Fruit fly (Drosophila melanogaster): ENCODE results near the gene nrv3.
A peak's percentile ranks its signal among the peaks of the same experiment; 100 is the strongest.

Gene nrv3

DNA sequence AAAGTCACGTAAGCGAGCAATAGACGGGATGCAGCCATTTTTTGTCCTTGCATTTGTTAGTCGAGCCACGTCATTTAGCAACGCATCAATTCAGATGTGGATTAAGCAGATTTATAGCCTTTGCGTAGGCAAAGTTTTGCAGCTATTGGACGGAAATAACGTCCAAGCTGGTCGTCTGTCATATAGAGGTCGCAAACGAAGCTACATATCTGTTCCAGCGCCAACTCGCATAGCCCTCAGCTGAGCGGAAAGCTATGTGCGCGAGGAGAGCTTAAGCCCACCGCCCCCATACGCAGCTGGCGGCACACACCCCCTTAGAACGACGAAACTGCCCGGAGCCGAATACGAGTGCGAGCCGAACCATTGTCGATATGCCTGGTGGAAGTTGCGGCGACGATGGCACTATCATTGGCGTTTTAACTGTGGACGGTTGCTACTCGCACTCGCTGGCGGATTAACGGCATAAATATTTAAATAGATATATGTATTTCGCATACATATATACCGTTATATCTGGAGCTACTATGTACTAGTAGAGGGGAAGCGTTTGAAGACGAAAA is at the start of gene nrv3:
Gene nrv3, plus strand, starts transcription at position 211 of the 560 bp plus-strand sequence.
- no peak for TF ChIP-seq noc (tag; optimal IDR thresholded peaks at IDR 0.05)

DNA sequence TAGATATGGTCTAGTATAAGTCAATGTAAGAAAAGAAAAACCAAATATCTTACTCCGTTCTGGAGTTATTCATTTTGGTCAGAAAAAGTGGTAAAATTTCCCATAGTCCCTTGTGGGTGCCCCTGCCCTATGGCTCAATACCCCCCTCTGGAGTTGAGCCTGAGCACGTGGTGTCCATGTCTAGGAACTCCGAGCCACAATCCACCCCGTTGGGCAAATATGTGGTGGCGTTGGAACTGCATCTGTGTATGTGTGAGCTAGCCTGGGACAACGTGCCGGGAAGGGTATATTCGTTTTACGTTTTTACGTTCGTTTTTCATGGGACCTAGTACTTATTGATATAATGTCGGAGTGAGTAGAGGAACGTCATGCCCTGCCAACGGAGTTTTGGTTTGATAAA is 49.0 kb upstream of the nrv3 start:
- TF ChIP-seq noc (tag; optimal IDR thresholded peaks at IDR 0.05): no peak

DNA sequence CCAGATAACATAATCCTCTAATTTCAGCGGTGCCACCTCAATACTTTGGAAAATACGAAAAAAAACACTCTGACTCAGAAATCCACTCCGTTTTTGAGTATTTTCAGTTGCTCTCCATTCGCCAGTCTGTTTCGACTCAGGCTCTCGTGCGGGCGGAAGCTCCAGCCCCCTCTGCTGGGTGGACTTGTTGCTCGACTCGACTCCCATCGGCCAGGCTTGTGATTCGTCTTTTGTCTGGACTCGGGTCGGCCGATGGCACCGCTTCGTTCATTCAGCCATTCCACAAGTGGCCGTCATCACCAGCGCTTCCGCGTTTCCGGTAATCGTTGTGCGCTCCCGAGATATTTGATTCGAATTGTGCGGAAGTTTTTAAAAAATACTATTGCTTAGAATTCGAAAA is 48.3 kb upstream of the nrv3 start, which contains the start of gene dimm:
Gene dimm, plus strand, starts transcription at position 255 of the 400 bp plus-strand sequence.
- no peak for TF ChIP-seq noc (tag; optimal IDR thresholded peaks at IDR 0.05)

DNA sequence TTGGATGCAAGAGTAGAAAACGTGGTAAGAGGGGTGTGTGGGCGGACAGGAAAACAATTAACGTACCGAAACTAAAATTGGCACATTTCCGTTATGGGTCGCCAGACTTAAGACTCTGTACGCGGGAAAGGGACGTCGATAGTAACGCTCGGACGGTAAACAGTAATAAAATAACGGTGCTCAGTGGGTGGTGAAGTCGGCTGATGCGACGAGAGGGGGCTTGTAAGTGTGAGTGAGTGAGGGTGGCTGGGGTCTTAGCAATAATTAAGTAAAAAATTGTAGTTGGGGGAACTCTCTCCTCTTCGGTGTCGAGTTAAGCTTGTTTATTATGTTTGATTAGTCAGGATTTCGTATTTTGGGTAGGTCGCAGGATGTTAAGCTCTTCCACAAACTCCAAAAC is 38.1 kb upstream of the nrv3 start:
- no peak for TF ChIP-seq noc (tag; optimal IDR thresholded peaks at IDR 0.05)

DNA sequence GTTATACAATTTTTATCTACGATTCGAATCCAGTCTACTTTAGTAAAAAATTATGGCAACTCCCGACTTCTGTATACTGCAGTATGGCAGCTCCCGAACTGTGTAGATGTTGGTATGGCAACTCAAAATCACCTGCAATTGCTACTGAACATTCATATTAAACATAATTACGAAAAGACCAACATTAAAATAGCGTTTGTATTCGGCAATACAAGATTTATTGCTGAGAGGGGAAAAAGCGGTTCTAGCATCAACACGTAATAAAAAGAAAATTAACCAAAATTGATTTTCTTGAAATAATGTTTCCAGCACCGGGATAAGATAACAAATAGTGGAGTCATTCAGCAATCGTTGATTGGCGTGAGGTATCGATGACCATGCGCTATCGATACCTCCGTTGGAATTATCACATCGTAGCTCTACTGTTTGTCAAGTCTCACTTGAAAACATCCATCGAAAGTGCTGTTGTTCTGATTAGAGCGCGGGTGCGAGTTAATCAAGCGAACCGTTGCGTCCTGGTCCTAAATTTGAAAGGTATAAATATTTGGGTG is 35.5 kb upstream of the nrv3 start, which contains the start of gene Tsp39D:
Gene Tsp39D, plus strand, starts transcription at position 405 of the 551 bp plus-strand sequence.
- no peak for TF ChIP-seq noc (tag; optimal IDR thresholded peaks at IDR 0.05)

DNA sequence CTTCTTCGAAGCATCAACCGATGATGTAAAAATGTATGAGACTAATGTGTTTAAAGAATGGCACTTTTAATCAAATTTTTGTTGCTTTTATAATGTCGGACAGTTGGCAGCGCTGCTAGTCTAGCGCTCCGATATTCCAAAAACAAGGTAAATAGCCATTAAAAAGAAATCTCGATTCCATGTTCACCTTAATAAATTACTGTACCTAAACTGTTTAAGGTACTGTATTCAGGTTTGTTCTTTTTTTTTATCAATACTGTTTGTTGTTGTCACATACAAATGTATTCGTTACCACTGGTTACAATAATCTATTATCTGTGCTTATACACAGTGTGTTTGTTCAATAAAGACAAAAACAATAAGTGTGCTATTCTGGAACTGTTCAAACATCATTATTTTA is 18.9 kb upstream of the nrv3 start, which contains the start of gene dtr:
Gene dtr, plus strand, starts transcription at position 301 of the 400 bp plus-strand sequence.
- no peak for TF ChIP-seq noc (tag; optimal IDR thresholded peaks at IDR 0.05)

DNA sequence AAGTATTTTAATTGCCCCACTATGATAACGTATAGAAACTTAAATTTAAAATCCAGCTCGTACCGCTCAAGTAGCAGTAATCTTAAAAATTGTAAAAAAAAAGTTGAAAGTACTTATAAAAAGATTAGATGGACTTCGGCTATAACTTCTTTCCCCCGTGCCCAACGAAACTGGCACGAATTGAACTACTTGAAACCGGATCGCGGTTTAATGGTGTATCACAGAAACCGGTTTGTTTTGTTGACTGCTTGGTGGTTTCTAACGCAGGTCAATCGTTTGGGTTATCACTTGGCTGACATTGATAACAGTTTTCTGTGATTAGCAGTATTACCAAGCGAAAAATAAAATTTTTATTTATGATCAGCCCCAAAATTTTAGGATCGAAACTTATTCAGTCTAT is 12.5 kb upstream of the nrv3 start:
- TF ChIP-seq noc (tag; optimal IDR thresholded peaks at IDR 0.05): peak; percentile 90

DNA sequence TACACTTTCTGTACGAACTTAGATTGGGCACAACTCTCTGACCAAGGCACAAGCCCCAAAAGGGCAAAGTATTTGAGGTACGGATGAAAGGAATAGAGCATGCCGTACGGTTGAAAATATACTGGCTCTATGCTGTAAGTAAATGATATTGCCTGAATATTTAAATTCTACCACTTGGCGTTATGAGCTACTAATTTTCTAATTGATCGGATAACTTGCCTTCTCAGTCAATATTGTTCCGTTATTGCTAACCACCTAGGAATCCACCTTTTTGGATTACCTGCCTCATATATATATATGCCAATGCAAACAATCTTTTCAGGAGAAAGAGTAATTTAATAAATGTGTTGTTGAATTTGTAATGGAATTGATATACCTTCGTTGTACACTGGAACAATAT is 10.2 kb upstream of the nrv3 start, which contains the start of gene Gr39b:
Gene Gr39b, minus strand, starts transcription at position 101 of the 400 bp plus-strand sequence.
- TF ChIP-seq noc (tag; optimal IDR thresholded peaks at IDR 0.05): no peak

DNA sequence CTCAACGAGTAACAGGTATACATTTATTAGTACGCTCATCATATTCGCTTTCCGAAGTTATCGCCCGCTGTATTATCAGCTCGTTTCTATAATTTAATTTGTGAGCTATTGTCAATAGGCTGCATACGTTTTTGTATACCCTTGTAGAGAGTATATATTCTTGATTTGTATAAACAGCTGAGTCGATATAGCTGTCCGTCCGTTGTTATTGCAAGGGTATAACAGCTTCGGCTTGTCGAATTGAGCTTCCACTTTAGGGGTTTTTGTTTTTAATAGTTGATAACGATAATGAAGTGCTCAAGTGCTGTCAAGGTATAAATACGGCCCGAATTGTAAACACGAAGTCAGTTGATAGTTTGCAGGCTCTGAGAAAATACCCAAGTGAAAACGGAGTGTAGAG is 8.9 kb upstream of the nrv3 start, which contains the start of gene CG8665:
Gene CG8665, plus strand, starts transcription at position 342 of the 400 bp plus-strand sequence.
- peak; percentile 93 for TF ChIP-seq noc (tag; optimal IDR thresholded peaks at IDR 0.05)

DNA sequence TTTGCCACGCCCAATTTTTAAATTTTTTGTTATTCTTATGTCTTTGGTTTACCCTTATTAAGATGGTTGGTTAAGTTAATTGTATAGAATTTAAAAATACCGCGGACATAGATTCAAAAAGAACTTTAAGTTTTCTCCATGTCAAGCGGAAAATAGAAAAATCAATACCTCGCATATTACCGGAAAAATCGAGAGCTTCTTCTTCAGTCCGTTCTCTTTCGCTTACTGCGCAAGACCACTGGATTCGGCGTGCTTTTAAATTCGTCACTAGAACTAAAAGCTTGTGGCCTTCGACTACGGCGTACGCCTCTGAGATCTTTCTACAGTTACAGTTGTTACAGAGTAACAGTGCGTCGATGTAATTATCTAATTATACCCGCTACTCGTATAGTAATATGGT is 1.8 kb upstream of the nrv3 start:
- TF ChIP-seq noc (tag; optimal IDR thresholded peaks at IDR 0.05): no peak

DNA sequence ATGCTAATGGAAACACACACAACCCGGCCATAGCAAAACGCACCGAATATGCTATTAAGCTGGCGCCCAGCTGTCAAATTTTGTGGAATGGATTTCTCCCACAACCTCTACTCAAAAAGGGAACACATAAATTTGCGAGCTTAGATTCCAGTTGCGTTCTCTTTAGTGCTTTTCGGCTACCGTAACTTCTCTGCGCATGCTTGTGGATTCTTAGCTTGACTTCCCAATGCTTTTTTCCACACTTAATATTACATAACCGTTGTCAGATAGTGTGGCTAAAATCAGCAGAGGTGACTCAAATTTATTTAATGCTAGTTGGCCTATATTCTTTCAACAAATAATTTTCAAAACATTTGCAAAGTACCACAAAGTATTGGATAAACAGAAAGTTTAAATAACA is 1.6 kb downstream of the nrv3 start:
- TF ChIP-seq noc (tag; optimal IDR thresholded peaks at IDR 0.05): no peak

DNA sequence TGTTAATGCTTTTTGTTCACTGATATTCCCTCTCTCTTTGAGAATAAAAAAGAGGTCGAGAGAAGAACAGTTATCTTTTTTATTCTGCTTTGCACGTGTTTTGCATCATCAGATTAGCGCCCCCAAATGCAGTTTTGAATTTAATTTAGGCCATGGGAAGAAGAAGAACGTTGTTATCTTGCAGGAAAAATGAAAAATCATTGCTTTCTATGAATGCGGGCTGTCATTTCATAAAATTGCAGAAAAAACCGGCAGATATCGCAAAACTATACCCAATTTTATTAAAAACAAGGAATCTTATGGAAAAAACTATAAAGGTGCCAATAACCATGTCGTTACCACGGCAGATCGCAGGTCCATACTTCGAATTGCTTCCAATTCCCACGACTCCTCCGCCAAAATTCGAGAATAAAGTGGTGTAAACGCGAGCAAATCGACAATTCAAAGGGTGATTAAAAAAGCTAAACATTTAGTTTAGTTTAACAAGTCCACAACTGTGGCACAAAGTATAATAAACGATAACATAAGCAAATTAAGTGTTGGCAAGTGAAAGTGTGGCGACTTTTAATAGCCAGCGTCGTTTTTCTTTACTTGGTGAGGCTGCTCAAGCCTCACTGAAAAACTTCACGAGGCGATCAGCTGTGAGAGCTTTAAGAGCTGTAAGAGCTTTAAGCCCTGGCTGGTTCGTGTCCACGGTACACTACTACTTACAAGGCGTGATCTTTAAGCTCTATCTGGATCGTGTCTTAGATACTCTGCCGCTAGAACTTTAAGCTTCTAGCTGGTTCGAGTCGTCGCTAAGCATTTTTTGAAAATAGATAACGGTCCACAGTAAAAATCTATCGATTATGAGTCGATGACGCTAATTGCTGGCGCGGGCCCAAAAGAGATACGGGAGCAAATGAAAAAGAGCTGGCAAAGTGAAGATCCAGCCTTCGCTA is 17.2 kb downstream of the nrv3 start:
- TF ChIP-seq noc (tag; optimal IDR thresholded peaks at IDR 0.05): no peak
